Worm (Caenorhabditis elegans) whole organism, L3 larva: ENCODE results near the gene Y5H2B.3.

Source experiments
- pqm-1 ChIP-seq: fragments of 150-350 bp; optimal IDR thresholded peaks from 2 replicates; lab custom pipeline; 2017; ENCODE audit warnings: missing biosample characterization, missing genetic modification characterization, inconsistent platforms
- ztf-4 ChIP-seq: fragments of 150-350 bp; optimal IDR thresholded peaks from 2 replicates; lab custom pipeline; 2014; ENCODE audit warnings: missing biosample characterization, missing genetic modification characterization

DNA sequence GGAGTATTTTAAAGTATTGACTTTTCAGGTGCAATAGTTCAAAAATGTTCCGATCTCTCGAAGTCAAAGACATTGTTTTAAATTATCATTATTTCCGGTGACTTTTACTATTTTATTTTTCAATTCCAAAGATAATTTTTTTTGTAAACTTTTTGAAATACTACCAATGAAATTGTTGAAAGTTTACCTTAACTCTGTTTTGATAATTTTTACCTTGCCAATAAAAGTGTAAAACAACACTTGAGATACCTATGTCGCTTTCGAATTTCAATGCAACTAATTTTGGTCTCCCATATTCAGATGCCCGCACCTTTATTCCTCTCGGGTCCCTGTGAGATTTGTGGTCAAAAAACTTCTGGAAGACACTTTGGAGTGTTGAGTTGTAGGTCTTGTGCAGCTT lies 37.0 kb downstream of the Y5H2B.3 start, which contains the start of gene nhr-103:
- TF ChIP-seq pqm-1, result no peak
- no peak for TF ChIP-seq ztf-4 (tag; lab: Kevin White, UChicago)
